Worm (Caenorhabditis elegans) whole organism, early embryonic: ENCODE data around the gene C43D7.8.

Source experiments
- ama-1 ChIP-seq: fragments of 150-350 bp; optimal IDR thresholded peaks from 2 replicates; lab custom pipeline; 2014
- ceh-13 ChIP-seq: fragments of 200-800 bp; sonication (Bioruptor generic); optimal IDR thresholded peaks from 2 replicates; lab custom pipeline; 2018; ENCODE audit warnings: mild to moderate bottlenecking, missing genetic modification characterization, missing compliant biosample characterization
- ets-7 ChIP-seq: sonication (generic microtip); optimal IDR thresholded peaks from 2 replicates; lab custom pipeline; 2016; ENCODE audit warnings: missing genotype, missing genetic modification characterization, missing compliant biosample characterization
- hmbx-1 ChIP-seq: sonication (generic microtip); optimal IDR thresholded peaks from 2 replicates; lab custom pipeline; 2016; ENCODE audit warnings: mild to moderate bottlenecking, missing genetic modification characterization, missing compliant biosample characterization
- hmg-4 ChIP-seq: fragments of 200-800 bp; sonication (Bioruptor generic); optimal IDR thresholded peaks from 2 replicates; lab custom pipeline; 2018; ENCODE audit warnings: mild to moderate bottlenecking, missing genetic modification characterization, missing compliant biosample characterization
- hnd-1 ChIP-seq: sonication (generic microtip); optimal IDR thresholded peaks from 2 replicates; lab custom pipeline; 2016; ENCODE audit warnings: missing genetic modification characterization, missing compliant biosample characterization
- sea-1 ChIP-seq: fragments of 200-800 bp; sonication (Bioruptor generic); conservative IDR thresholded peaks from 2 replicates; pipeline ENCODE4 v1.3.6; 2022; ENCODE audit warnings: missing genetic modification characterization, missing compliant biosample characterization
- tra-4 ChIP-seq: sonication (generic microtip); optimal IDR thresholded peaks from 2 replicates; lab custom pipeline; 2017; ENCODE audit warnings: missing genetic modification characterization, missing compliant biosample characterization

- TF ChIP-seq hmbx-1 (no peak), hmg-4 (GFP tag; lab: Kevin White, UChicago) (no peak), ceh-13 (GFP tag; lab: Kevin White, UChicago) (no peak), ama-1 (no peak), ets-7 (tag; lab: Kevin White, UChicago) (no peak), tra-4 (tag; lab: Kevin White, UChicago) (no peak), hnd-1 (no peak), sea-1 (GFP tag; lab: Robert Waterston, UW) (no peak)
Measured at ce11 chrV:19325436-19325835, 14.1 kb upstream of the C43D7.8 start.
